Worm (Caenorhabditis elegans) whole organism, L1 larva: Measurements from ENCODE around the gene best-6.
"Not testable (repeated sequence)": the region's sequence is repeated elsewhere in the genome, so short reads cannot be mapped to it uniquely, and the experiment has no call there.

Experiments used
- Y116A8C.19 ChIP-seq: sonication (generic microtip); optimal IDR thresholded peaks from 2 replicates; lab custom pipeline; 2016; ENCODE audit warnings: missing compliant biosample characterization, missing genetic modification characterization, borderline replicate concordance
- blmp-1 ChIP-seq: fragments of 150-350 bp; optimal IDR thresholded peaks from 2 replicates; lab custom pipeline; 2014; ENCODE audit warnings: missing biosample characterization, missing genetic modification characterization
- ceh-63 ChIP-seq: fragments of 200-800 bp; sonication (Bioruptor generic); optimal IDR thresholded peaks from 2 replicates; lab custom pipeline; 2018; ENCODE audit warnings: mild to moderate bottlenecking, missing genetic modification characterization, missing compliant biosample characterization
- ceh-82 ChIP-seq, 3 experiments: fragments of 150-350 bp in 1 of 3; sonication (generic microtip) in 2 of 3; optimal IDR thresholded peaks; 2 replicates each; lab custom pipeline; 2014 to 2017; ENCODE audit warnings: missing biosample characterization in 3 of 3, missing genetic modification characterization in 3 of 3
- ceh-90 ChIP-seq: sonication (generic microtip); optimal IDR thresholded peaks from 2 replicates; lab custom pipeline; 2016; ENCODE audit warnings: missing genetic modification characterization, missing compliant biosample characterization
- egl-27 ChIP-seq, 2 experiments: fragments of 150-350 bp in 1 of 2; sonication (generic microtip); optimal IDR thresholded peaks; 3 replicates each; lab custom pipeline; 2017 to 2018; ENCODE audit warnings: missing biosample characterization in 2 of 2, missing genetic modification characterization in 2 of 2, missing genetic modification reagents in 2 of 2
- elt-3 ChIP-seq, 6 experiments: fragments of 150-350 bp in 1 of 6; sonication (generic microtip); optimal IDR thresholded peaks; 2 replicates each; lab custom pipeline; 2017 to 2018; ENCODE audit warnings: missing biosample characterization in 6 of 6, missing genetic modification characterization in 6 of 6, inconsistent platforms in 1 of 6
- fos-1 ChIP-seq: fragments of 150-350 bp; optimal IDR thresholded peaks from 2 replicates; lab custom pipeline; 2014; ENCODE audit warnings: missing biosample characterization, missing genetic modification characterization
- grh-1 ChIP-seq: fragments of 200-800 bp; sonication (Bioruptor generic); IDR thresholded peaks from 2 replicates; pipeline ENCODE4 v1.3.6; 2022; ENCODE audit warnings: missing genetic modification reagents, missing genetic modification characterization, missing compliant biosample characterization
- hlh-17 ChIP-seq: fragments of 200-800 bp; sonication (Bioruptor generic); optimal IDR thresholded peaks from 2 replicates; lab custom pipeline; 2018; ENCODE audit warnings: missing genetic modification characterization, mild to moderate bottlenecking, missing compliant biosample characterization, moderate library complexity, borderline replicate concordance
- irx-1 ChIP-seq: sonication (generic microtip); optimal IDR thresholded peaks from 2 replicates; lab custom pipeline; 2016; ENCODE audit warnings: missing genetic modification characterization, missing compliant biosample characterization
- jun-1 ChIP-seq: fragments of 150-350 bp; optimal IDR thresholded peaks from 2 replicates; lab custom pipeline; 2014; ENCODE audit warnings: missing biosample characterization, missing genetic modification reagents, missing genetic modification characterization
- lin-14 ChIP-seq: fragments of 200-800 bp; sonication (Bioruptor generic); optimal IDR thresholded peaks from 2 replicates; lab custom pipeline; 2018; ENCODE audit warnings: mild to moderate bottlenecking, missing genetic modification characterization, moderate library complexity, missing compliant biosample characterization
- lin-35 ChIP-seq, 2 experiments: fragments of 150-350 bp; optimal IDR thresholded peaks; 2 replicates each; lab custom pipeline; 2014; ENCODE audit warnings: missing biosample characterization in 2 of 2, missing genetic modification characterization in 2 of 2, missing genetic modification reagents in 2 of 2
- lin-39 ChIP-seq: fragments of 150-350 bp; optimal IDR thresholded peaks from 2 replicates; lab custom pipeline; 2014; ENCODE audit warnings: missing biosample characterization, missing genetic modification reagents, missing genetic modification characterization
- lir-3 ChIP-seq: sonication (generic microtip); optimal IDR thresholded peaks from 2 replicates; lab custom pipeline; 2016; ENCODE audit warnings: mild to moderate bottlenecking, missing genetic modification characterization, moderate library complexity, missing compliant biosample characterization; ENCODE audit not compliant: poor library complexity
- lsy-2 ChIP-seq, 2 experiments: fragments of 150-350 bp; optimal IDR thresholded peaks; 2 replicates each; lab custom pipeline; 2014; ENCODE audit warnings: missing biosample characterization in 2 of 2, missing genetic modification characterization in 2 of 2
- mef-2 ChIP-seq: fragments of 150-350 bp; optimal IDR thresholded peaks from 2 replicates; lab custom pipeline; 2014; ENCODE audit warnings: missing biosample characterization, missing genetic modification characterization
- nhr-12 ChIP-seq: sonication (generic microtip); optimal IDR thresholded peaks from 2 replicates; lab custom pipeline; 2017; ENCODE audit warnings: missing biosample characterization, missing genetic modification characterization
- nhr-47 ChIP-seq: sonication (generic microtip); optimal IDR thresholded peaks from 2 replicates; lab custom pipeline; 2016; ENCODE audit warnings: mild to moderate bottlenecking, missing genetic modification characterization, moderate library complexity, missing compliant biosample characterization
- nhr-77 ChIP-seq: fragments of 150-350 bp; optimal IDR thresholded peaks from 2 replicates; lab custom pipeline; 2014; ENCODE audit warnings: missing biosample characterization, missing genetic modification characterization
- nhr-84 ChIP-seq: sonication (generic microtip); optimal IDR thresholded peaks from 2 replicates; lab custom pipeline; 2017; ENCODE audit warnings: missing biosample characterization, missing genetic modification characterization
- pag-3 ChIP-seq: sonication (generic microtip); optimal IDR thresholded peaks from 2 replicates; lab custom pipeline; 2017; ENCODE audit warnings: missing genetic modification characterization, mild to moderate bottlenecking, missing compliant biosample characterization, antibody characterized with exemption, borderline replicate concordance; ENCODE audit not compliant: insufficient read depth
- pax-3 ChIP-seq: fragments of 200-800 bp; sonication (Bioruptor generic); optimal IDR thresholded peaks from 2 replicates; lab custom pipeline; 2018; ENCODE audit warnings: mild to moderate bottlenecking, missing genetic modification characterization, moderate library complexity, missing compliant biosample characterization
- rnt-1 ChIP-seq: sonication (generic microtip); optimal IDR thresholded peaks from 2 replicates; lab custom pipeline; 2016; ENCODE audit warnings: mild to moderate bottlenecking, missing genetic modification characterization, moderate library complexity, missing compliant biosample characterization
- skn-1 ChIP-seq: fragments of 150-350 bp; optimal IDR thresholded peaks from 2 replicates; lab custom pipeline; 2014; ENCODE audit warnings: missing biosample characterization, missing genetic modification characterization
- sptf-1 ChIP-seq: fragments of 150-350 bp; optimal IDR thresholded peaks from 2 replicates; lab custom pipeline; 2014; ENCODE audit warnings: missing biosample characterization, missing genetic modification characterization
- sup-37 ChIP-seq: fragments of 200-800 bp; sonication (Bioruptor generic); optimal IDR thresholded peaks from 2 replicates; lab custom pipeline; 2018; ENCODE audit warnings: mild to moderate bottlenecking, missing genetic modification characterization, missing compliant biosample characterization
- swsn-7 ChIP-seq: sonication (generic microtip); optimal IDR thresholded peaks from 2 replicates; lab custom pipeline; 2016; ENCODE audit warnings: missing genetic modification characterization, missing compliant biosample characterization
- tlp-1 ChIP-seq: fragments of 150-350 bp; optimal IDR thresholded peaks from 2 replicates; lab custom pipeline; 2014; ENCODE audit warnings: missing biosample characterization, missing genetic modification characterization
- ztf-11 ChIP-seq, 2 experiments: sonication (generic microtip); optimal IDR thresholded peaks; 2 replicates each; lab custom pipeline; 2016 to 2017; ENCODE audit warnings: missing genetic modification characterization in 2 of 2, missing biosample characterization in 1 of 2, missing compliant biosample characterization in 1 of 2
- ztf-4 ChIP-seq: fragments of 150-350 bp; optimal IDR thresholded peaks from 2 replicates; lab custom pipeline; 2014; ENCODE audit warnings: missing biosample characterization, missing genetic modification characterization

The best-6 gene

ce11 chrIV:5020533-5020932 lies 8.3 kb downstream of the best-6 start, which contains the start of gene T28H11.8:
T28H11.8 (minus strand) TSS chrIV:5020633.
- TF ChIP-seq jun-1, result no peak
- TF ChIP-seq lin-39, result no peak
- no peak for TF ChIP-seq rnt-1
- TF ChIP-seq lsy-2 (tag; optimal IDR thresholded peaks at IDR 0.05; lab: Kevin White, UChicago), result no peak

- not testable (repeated sequence) for TF ChIP-seq ceh-90 (tag; lab: Kevin White, UChicago); lin-35 (GFP tag; optimal IDR thresholded peaks at IDR 0.05; lab: Kevin White, UChicago); ceh-82 (tag; optimal IDR thresholded peaks at IDR 0.05; lab: Kevin White, UChicago)
Observed at ce11 chrIV:5017075-5017474, 11.8 kb downstream of the best-6 start, which contains the start of gene T28H11.7. T28H11.7 (minus strand) TSS chrIV:5017175.

ce11 chrIV:5016461-5016860 lies 12.4 kb downstream of the best-6 start, which contains the start of gene ssq-4:
ssq-4 (plus strand) TSS chrIV:5016479.
- not testable (repeated sequence) for TF ChIP-seq nhr-84; grh-1; lin-35 (GFP tag; optimal IDR thresholded peaks at IDR 0.05; lab: Kevin White, UChicago)
- TF ChIP-seq, all 84 proteins: peak for 0; not testable (repeated sequence) for 84

ce11 chrIV:5012241-5012640 lies 16.6 kb downstream of the best-6 start, which contains the start of gene srm-1:
srm-1 (plus strand) TSS chrIV:5012541.
- TF ChIP-seq lir-3 (tag; lab: Kevin White, UChicago), result no peak
- TF ChIP-seq ztf-11 (tag; optimal IDR thresholded peaks at IDR 0.05; lab: Kevin White, UChicago), result no peak
- no peak for TF ChIP-seq nhr-77 (tag; lab: Kevin White, UChicago)
- no peak for TF ChIP-seq Y116A8C.19 (tag; lab: Kevin White, UChicago)
- TF ChIP-seq pax-3 (tag; lab: Kevin White, UChicago), result no peak
- no peak for TF ChIP-seq nhr-84

ce11 chrIV:5008378-5008777 lies 20.5 kb downstream of the best-6 start, which contains the start of gene srm-2:
srm-2 (plus strand) TSS chrIV:5008678.
- TF ChIP-seq rnt-1 (no peak), ceh-63 (no peak), hlh-17 (GFP tag; lab: Kevin White, UChicago) (no peak), nhr-12 (no peak), fos-1 (no peak), egl-27 (tag; optimal IDR thresholded peaks at IDR 0.05; lab: Kevin White, UChicago) (no peak), nhr-47 (tag; lab: Kevin White, UChicago) (no peak), mef-2 (tag; lab: Kevin White, UChicago) (no peak), pag-3 (tag; lab: Kevin White, UChicago) (no peak), tlp-1 (tag; lab: Kevin White, UChicago) (no peak), sptf-1 (tag; lab: Kevin White, UChicago) (no peak), skn-1 (tag; lab: Kevin White, UChicago) (no peak), ztf-4 (tag; lab: Kevin White, UChicago) (no peak), swsn-7 (tag; lab: Kevin White, UChicago) (no peak)

DNA sequence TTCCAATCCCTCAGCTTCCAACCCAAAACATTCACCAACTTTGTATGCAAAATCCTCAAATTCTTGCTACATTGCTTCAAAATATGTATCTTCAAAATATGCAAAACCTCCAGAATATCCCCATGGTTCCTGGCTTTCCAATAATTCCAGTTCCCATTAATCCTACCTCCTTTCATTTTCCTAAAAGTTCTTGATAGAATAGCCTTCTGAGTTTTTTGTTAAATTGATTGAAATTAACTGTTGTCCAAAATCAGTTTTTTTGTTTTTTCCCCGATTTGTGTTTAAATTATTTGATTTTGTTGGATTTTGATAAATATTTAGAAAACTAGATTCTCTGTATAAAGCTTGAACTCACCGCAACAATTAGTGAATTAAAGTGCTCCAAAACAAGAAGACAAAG lies 23.7 kb downstream of the best-6 start:
- no peak for TF ChIP-seq irx-1 (tag; lab: Kevin White, UChicago)
- TF ChIP-seq sup-37 (GFP tag; lab: Kevin White, UChicago), result no peak
- no peak for TF ChIP-seq lin-14
- TF ChIP-seq elt-3 (tag; optimal IDR thresholded peaks at IDR 0.05; lab: Kevin White, UChicago), result no peak
- no peak for TF ChIP-seq tlp-1 (tag; lab: Kevin White, UChicago)
- TF ChIP-seq fos-1, result no peak
- no peak for TF ChIP-seq blmp-1
